Worm (Caenorhabditis elegans): ENCODE measurements around the gene C03B8.3.

DNA sequence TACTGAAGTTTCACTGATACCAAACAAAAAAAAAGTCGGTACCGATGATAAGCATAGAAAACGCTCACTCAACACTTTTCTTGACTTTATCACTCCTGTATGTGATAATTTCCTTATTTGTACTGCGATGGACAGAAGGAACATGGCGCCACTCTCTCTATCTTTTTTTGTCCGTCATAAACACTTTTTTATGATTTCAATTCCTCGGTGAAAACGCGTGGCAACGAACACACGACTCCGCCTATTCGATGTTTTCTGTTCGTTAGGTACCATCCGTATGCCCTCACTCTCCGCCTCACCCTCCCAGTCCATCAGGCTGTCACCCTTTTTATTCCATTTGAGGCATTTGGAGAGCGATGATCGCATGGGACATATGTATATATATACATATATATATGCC is 18.2 kb downstream of the C03B8.3 start:
- TF ChIP-seq hlh-11 (tag; optimal IDR thresholded peaks at IDR 0.05), result peak; percentile 74
- no peak for TF ChIP-seq fos-1 (tag; optimal IDR thresholded peaks at IDR 0.05)
- TF ChIP-seq dmd-9 (GFP tag; IDR thresholded peaks at IDR 0.05), result no peak
- TF ChIP-seq attf-4 (tag; optimal IDR thresholded peaks at IDR 0.05), result no peak
- TF ChIP-seq zag-1 (tag; optimal IDR thresholded peaks at IDR 0.05), result no peak
- TF ChIP-seq Y105C5A.15 (GFP tag; IDR thresholded peaks at IDR 0.05), result no peak
- TF ChIP-seq snpc-4 (tag; optimal IDR thresholded peaks at IDR 0.05), result no peak
- peak; percentile 88 for TF ChIP-seq nhr-28 (tag; optimal IDR thresholded peaks at IDR 0.05)
